Worm (Caenorhabditis elegans): Measurements from ENCODE around the gene F10D7.4.

The F10D7.4 gene

DNA sequence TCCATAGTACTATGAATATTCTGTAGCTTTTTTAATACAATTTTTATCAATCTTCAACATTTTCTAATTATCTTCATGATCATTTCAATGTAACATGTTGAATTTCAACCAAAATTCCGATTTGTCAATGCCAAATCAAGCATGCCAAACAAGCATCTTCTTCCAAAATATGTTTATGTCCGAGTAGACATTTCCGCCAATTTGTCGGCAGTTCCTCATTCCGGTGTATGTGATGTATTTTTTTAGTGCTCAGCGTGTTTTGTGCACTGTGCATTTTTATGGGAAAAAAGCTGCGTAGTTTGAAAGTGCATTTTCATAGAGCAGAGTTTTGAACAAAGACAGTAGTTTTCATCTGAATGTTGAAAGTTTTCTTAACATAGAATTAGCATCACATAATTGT is 32.5 kb downstream of the F10D7.4 start:
- TF ChIP-seq ama-1 (optimal IDR thresholded peaks at IDR 0.05) = no peak
- no peak for TF ChIP-seq tra-4 (tag; optimal IDR thresholded peaks at IDR 0.05)
- TF ChIP-seq scrt-1 (GFP tag; IDR thresholded peaks at IDR 0.05) = no peak
- no peak for TF ChIP-seq tbx-11 (GFP tag; IDR thresholded peaks at IDR 0.05)
- no peak for TF ChIP-seq hmbx-1 (tag; optimal IDR thresholded peaks at IDR 0.05)
- no peak for TF ChIP-seq B0310.2 (tag; optimal IDR thresholded peaks at IDR 0.05)
- TF ChIP-seq hmg-4 (GFP tag; optimal IDR thresholded peaks at IDR 0.05) = no peak
- TF ChIP-seq ets-7 (tag; optimal IDR thresholded peaks at IDR 0.05) = no peak
- TF ChIP-seq F13C5.2 (tag; optimal IDR thresholded peaks at IDR 0.05) = no peak
- TF ChIP-seq ceh-36 (tag; optimal IDR thresholded peaks at IDR 0.05) = no peak
- TF ChIP-seq sea-1 (GFP tag; conservative IDR thresholded peaks at IDR 0.05) = no peak
- TF ChIP-seq tbx-37 (GFP tag; conservative IDR thresholded peaks at IDR 0.05) = no peak

DNA sequence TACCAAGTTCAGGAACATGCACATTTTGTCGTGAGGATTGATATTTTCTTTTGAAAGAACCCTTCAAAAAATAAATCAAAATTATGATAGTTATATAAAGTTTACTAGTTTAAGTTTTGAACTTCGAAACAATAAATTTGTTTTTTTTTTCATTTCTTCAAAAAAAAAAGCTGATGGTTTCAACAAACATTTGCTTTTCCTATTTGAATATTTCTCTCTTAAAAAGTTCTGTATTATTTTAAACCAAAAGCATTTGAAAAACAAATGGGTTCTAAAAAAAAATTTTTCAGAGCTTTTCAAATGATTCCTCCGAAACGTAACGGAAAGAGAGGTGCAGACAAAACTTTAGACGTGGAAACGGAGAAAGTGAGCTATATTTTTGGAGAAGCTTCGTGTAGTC is 41.4 kb downstream of the F10D7.4 start, which contains the start of gene C53C11.1:
Gene C53C11.1 (plus strand): TSS at position 301 of the 400 bp plus-strand sequence.
- no peak for TF ChIP-seq hnd-1 (tag; optimal IDR thresholded peaks at IDR 0.05)
- TF ChIP-seq flt-1 (GFP tag; IDR thresholded peaks at IDR 0.05) = no peak
- no peak for TF ChIP-seq tbx-37 (GFP tag; conservative IDR thresholded peaks at IDR 0.05)
- TF ChIP-seq B0310.2 (tag; optimal IDR thresholded peaks at IDR 0.05) = no peak
- TF ChIP-seq hmg-4 (GFP tag; optimal IDR thresholded peaks at IDR 0.05) = no peak
- no peak for TF ChIP-seq ets-7 (tag; optimal IDR thresholded peaks at IDR 0.05)
- no peak for TF ChIP-seq F13C5.2 (tag; optimal IDR thresholded peaks at IDR 0.05)
- TF ChIP-seq tra-4 (tag; optimal IDR thresholded peaks at IDR 0.05) = no peak
- no peak for TF ChIP-seq aly-1 (tag; optimal IDR thresholded peaks at IDR 0.05)
- no peak for TF ChIP-seq sea-1 (GFP tag; conservative IDR thresholded peaks at IDR 0.05)
- TF ChIP-seq ceh-13 (GFP tag; optimal IDR thresholded peaks at IDR 0.05) = no peak

DNA sequence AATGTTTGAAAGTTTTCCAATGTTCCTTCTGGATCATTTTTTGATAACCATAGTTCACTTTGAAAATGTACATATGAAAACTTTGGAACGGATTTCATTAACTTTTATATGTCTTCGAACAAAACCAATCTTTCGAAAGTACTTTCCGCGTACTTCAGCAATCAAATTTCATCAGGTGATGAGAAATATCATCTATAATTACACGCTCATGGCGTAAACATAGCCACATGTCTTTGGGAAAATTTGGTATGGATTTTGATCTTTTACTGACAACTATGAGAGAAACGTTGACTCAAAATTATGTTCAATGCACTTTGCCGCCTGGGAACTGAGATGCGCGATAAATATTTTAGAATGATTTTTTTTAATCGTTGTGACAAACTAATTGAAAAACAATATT is 42.9 kb downstream of the F10D7.4 start:
- no peak for TF ChIP-seq flt-1 (GFP tag; IDR thresholded peaks at IDR 0.05)
- TF ChIP-seq hmg-4 (GFP tag; optimal IDR thresholded peaks at IDR 0.05) = no peak
- no peak for TF ChIP-seq ets-7 (tag; optimal IDR thresholded peaks at IDR 0.05)
- TF ChIP-seq tra-4 (tag; optimal IDR thresholded peaks at IDR 0.05) = no peak
- TF ChIP-seq tbx-11 (GFP tag; IDR thresholded peaks at IDR 0.05) = no peak
- TF ChIP-seq ama-1 (optimal IDR thresholded peaks at IDR 0.05) = no peak
- no peak for TF ChIP-seq pes-1 (GFP tag; IDR thresholded peaks at IDR 0.05)
- no peak for TF ChIP-seq ceh-36 (tag; optimal IDR thresholded peaks at IDR 0.05)
- TF ChIP-seq scrt-1 (GFP tag; IDR thresholded peaks at IDR 0.05) = no peak
- no peak for TF ChIP-seq F13C5.2 (tag; optimal IDR thresholded peaks at IDR 0.05)
- TF ChIP-seq hmbx-1 (tag; optimal IDR thresholded peaks at IDR 0.05) = no peak
- no peak for TF ChIP-seq tbx-37 (GFP tag; conservative IDR thresholded peaks at IDR 0.05)
- TF ChIP-seq B0310.2 (tag; optimal IDR thresholded peaks at IDR 0.05) = no peak
- TF ChIP-seq ceh-13 (GFP tag; optimal IDR thresholded peaks at IDR 0.05) = no peak

DNA sequence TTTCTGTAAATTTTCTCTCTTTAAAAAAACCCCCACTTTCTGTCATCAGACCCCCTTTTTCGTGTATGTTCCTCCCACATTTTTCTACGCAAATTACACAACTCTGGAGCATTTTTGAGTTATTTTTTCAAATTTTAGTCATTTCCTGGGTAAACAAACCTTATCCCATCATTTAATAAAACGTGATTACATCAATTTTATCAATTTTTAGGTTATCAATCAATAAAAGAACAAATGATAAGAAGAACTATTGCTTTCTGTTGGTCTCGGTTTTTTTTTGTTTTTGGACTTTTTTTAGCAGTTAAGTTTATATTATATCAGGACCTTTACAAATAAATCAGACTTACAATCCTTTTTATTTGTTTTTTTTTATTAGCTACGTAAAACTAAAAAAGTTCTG is 45.5 kb downstream of the F10D7.4 start, which contains the start of gene C53C11.2:
Gene C53C11.2 (plus strand): TSS at position 284 of the 400 bp plus-strand sequence.
- no peak for TF ChIP-seq hmg-4 (GFP tag; optimal IDR thresholded peaks at IDR 0.05)
- TF ChIP-seq ceh-13 (GFP tag; optimal IDR thresholded peaks at IDR 0.05) = no peak
- no peak for TF ChIP-seq ama-1 (optimal IDR thresholded peaks at IDR 0.05)
- no peak for TF ChIP-seq pes-1 (GFP tag; IDR thresholded peaks at IDR 0.05)
- no peak for TF ChIP-seq F13C5.2 (tag; optimal IDR thresholded peaks at IDR 0.05)
- no peak for TF ChIP-seq tra-4 (tag; optimal IDR thresholded peaks at IDR 0.05)

DNA sequence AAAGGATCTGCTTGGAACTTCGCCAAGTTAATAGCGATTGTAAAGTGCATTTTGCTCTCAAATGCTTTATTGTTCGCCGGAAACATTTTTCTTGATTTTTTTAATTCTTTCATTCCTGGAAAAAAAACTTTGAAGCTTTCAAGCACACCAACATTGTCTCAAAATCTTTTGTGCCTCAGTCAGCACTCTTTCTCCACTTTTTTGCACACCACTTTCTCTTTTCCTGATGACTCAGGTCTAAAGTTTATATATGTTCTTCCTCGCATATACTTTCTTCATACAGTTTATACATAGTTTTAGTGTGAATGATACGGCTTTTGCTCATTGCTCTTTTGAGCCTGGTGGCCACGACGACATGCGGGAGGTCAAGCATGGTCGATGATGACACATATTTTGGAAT is 48.1 kb downstream of the F10D7.4 start, which contains the start of gene C53C11.5:
Gene C53C11.5 (plus strand): TSS at position 301 of the 400 bp plus-strand sequence.
- TF ChIP-seq ama-1 (optimal IDR thresholded peaks at IDR 0.05) (no peak), tbx-37 (GFP tag; conservative IDR thresholded peaks at IDR 0.05) (no peak), pes-1 (GFP tag; IDR thresholded peaks at IDR 0.05) (no peak), scrt-1 (GFP tag; IDR thresholded peaks at IDR 0.05) (no peak), tbx-11 (GFP tag; IDR thresholded peaks at IDR 0.05) (no peak), ceh-13 (GFP tag; optimal IDR thresholded peaks at IDR 0.05) (no peak), tra-4 (tag; optimal IDR thresholded peaks at IDR 0.05) (no peak), flt-1 (GFP tag; IDR thresholded peaks at IDR 0.05) (no peak), F13C5.2 (tag; optimal IDR thresholded peaks at IDR 0.05) (no peak)

Measured in whole organism, early embryonic.